Worm (Caenorhabditis elegans): ENCODE data around the gene algn-2.

- TF ChIP-seq aly-2 (tag; optimal IDR thresholded peaks at IDR 0.05) = no peak
- no peak for TF ChIP-seq Y5F2A.4 (GFP tag; optimal IDR thresholded peaks at IDR 0.05)
- no peak for TF ChIP-seq nhr-28 (tag; optimal IDR thresholded peaks at IDR 0.05)
- TF ChIP-seq hmg-1.1 (GFP tag; IDR thresholded peaks at IDR 0.05) = no peak
- TF ChIP-seq nhr-237 (tag; optimal IDR thresholded peaks at IDR 0.05) = no peak
- no peak for TF ChIP-seq ZK546.5 (tag; optimal IDR thresholded peaks at IDR 0.05)
- TF ChIP-seq daf-12 (tag; optimal IDR thresholded peaks at IDR 0.05) = no peak
- no peak for TF ChIP-seq unc-62 (GFP tag; optimal IDR thresholded peaks at IDR 0.05 in 1 of 2)
- TF ChIP-seq unc-62 (tag; optimal IDR thresholded peaks at IDR 0.05) = no peak
- TF ChIP-seq nhr-11 (tag; optimal IDR thresholded peaks at IDR 0.05) = no peak
- TF ChIP-seq lsy-2 (tag; optimal IDR thresholded peaks at IDR 0.05) = no peak
- TF ChIP-seq skn-1 (tag; optimal IDR thresholded peaks at IDR 0.05) = no peak
Measured at ce11 chrII:5393090-5393489, 18.0 kb downstream of the algn-2 start, which contains the start of gene brap-2.
